Worm (Caenorhabditis elegans) whole organism, L3 larva: ENCODE results near the gene R02F2.5.

Source experiments
- R02D3.7 ChIP-seq: fragments of 150-350 bp; optimal IDR thresholded peaks from 2 replicates; lab custom pipeline; 2014; ENCODE audit warnings: missing biosample characterization, missing genetic modification characterization
- ZK546.5 ChIP-seq: sonication (generic microtip); optimal IDR thresholded peaks from 2 replicates; lab custom pipeline; 2017; ENCODE audit warnings: missing biosample characterization, missing genetic modification characterization
- ama-1 ChIP-seq: fragments of 150-350 bp; optimal IDR thresholded peaks from 2 replicates; lab custom pipeline; 2018
- ceh-16 ChIP-seq: sonication (generic microtip); optimal IDR thresholded peaks from 2 replicates; lab custom pipeline; 2017; ENCODE audit warnings: missing biosample characterization, missing genetic modification characterization
- ceh-28 ChIP-seq: fragments of 150-350 bp; optimal IDR thresholded peaks from 2 replicates; lab custom pipeline; 2014; ENCODE audit warnings: missing biosample characterization, missing genetic modification reagents, missing genetic modification characterization
- ceh-82 ChIP-seq: fragments of 150-350 bp; optimal IDR thresholded peaks from 2 replicates; lab custom pipeline; 2014; ENCODE audit warnings: missing biosample characterization, missing genetic modification characterization
- ceh-9 ChIP-seq: sonication (generic microtip); optimal IDR thresholded peaks from 2 replicates; lab custom pipeline; 2018; ENCODE audit warnings: missing biosample characterization, missing genetic modification characterization
- daf-12 ChIP-seq: fragments of 150-350 bp; optimal IDR thresholded peaks from 2 replicates; lab custom pipeline; 2014; ENCODE audit warnings: missing biosample characterization, missing genetic modification reagents, missing genetic modification characterization
- egl-5 ChIP-seq: fragments of 150-350 bp; optimal IDR thresholded peaks from 2 replicates; lab custom pipeline; 2017; ENCODE audit warnings: missing biosample characterization, missing genetic modification reagents, missing genetic modification characterization, inconsistent platforms
- elt-1 ChIP-seq: fragments of 150-350 bp; optimal IDR thresholded peaks from 2 replicates; lab custom pipeline; 2014; ENCODE audit warnings: missing biosample characterization, missing genetic modification characterization
- elt-2 ChIP-seq: sonication (generic microtip); optimal IDR thresholded peaks from 2 replicates; lab custom pipeline; 2016; ENCODE audit warnings: missing genetic modification reagents, mild to moderate bottlenecking, missing genetic modification characterization, missing compliant biosample characterization
- elt-3 ChIP-seq, 3 experiments: fragments of 150-350 bp in 1 of 3; sonication (generic microtip) in 2 of 3; optimal IDR thresholded peaks; 2 replicates in 2 of 3; 4 replicates in 1 of 3; lab custom pipeline; 2014 to 2017; ENCODE audit warnings: missing biosample characterization in 3 of 3, missing genetic modification characterization in 3 of 3
- eor-1 ChIP-seq, 2 experiments: fragments of 150-350 bp; optimal IDR thresholded peaks; 2 replicates each; lab custom pipeline; 2014 to 2018; ENCODE audit warnings: missing biosample characterization in 2 of 2, missing genetic modification characterization in 2 of 2
- fkh-10 ChIP-seq: sonication (generic microtip); optimal IDR thresholded peaks from 2 replicates; lab custom pipeline; 2017; ENCODE audit warnings: missing biosample characterization, missing genetic modification reagents, missing genetic modification characterization
- fkh-2 ChIP-seq: fragments of 150-350 bp; optimal IDR thresholded peaks from 2 replicates; lab custom pipeline; 2014; ENCODE audit warnings: missing biosample characterization, missing genetic modification reagents, missing genetic modification characterization
- hmg-11 ChIP-seq: sonication (generic microtip); optimal IDR thresholded peaks from 2 replicates; lab custom pipeline; 2016; ENCODE audit warnings: missing genetic modification characterization, missing compliant biosample characterization
- jun-1 ChIP-seq: fragments of 150-350 bp; optimal IDR thresholded peaks from 2 replicates; lab custom pipeline; 2014; ENCODE audit warnings: missing biosample characterization, missing genetic modification reagents, missing genetic modification characterization
- lin-15B ChIP-seq: fragments of 150-350 bp; optimal IDR thresholded peaks from 2 replicates; lab custom pipeline; 2014; ENCODE audit warnings: missing biosample characterization, missing genetic modification characterization
- lin-39 ChIP-seq: fragments of 150-350 bp; optimal IDR thresholded peaks from 2 replicates; lab custom pipeline; 2018; ENCODE audit warnings: missing biosample characterization, missing genetic modification reagents, missing genetic modification characterization
- lsy-12 ChIP-seq: sonication (generic microtip); optimal IDR thresholded peaks from 2 replicates; lab custom pipeline; 2016; ENCODE audit warnings: mild to moderate bottlenecking, missing genetic modification characterization, missing compliant biosample characterization
- mdl-1 ChIP-seq: fragments of 150-350 bp; optimal IDR thresholded peaks from 2 replicates; lab custom pipeline; 2014; ENCODE audit warnings: missing biosample characterization, missing genetic modification characterization
- mml-1 ChIP-seq: fragments of 150-350 bp; sonication (generic microtip); optimal IDR thresholded peaks from 3 replicates; lab custom pipeline; 2014; ENCODE audit warnings: missing biosample characterization, missing genetic modification characterization
- nfya-1 ChIP-seq: sonication (generic microtip); optimal IDR thresholded peaks from 2 replicates; lab custom pipeline; 2017; ENCODE audit warnings: missing genetic modification characterization, mild to moderate bottlenecking, missing compliant biosample characterization, antibody characterized with exemption, moderate library complexity; ENCODE audit not compliant: insufficient read depth
- nhr-11 ChIP-seq: fragments of 150-350 bp; optimal IDR thresholded peaks from 2 replicates; lab custom pipeline; 2014; ENCODE audit warnings: missing biosample characterization, missing genetic modification characterization
- nhr-12 ChIP-seq: fragments of 150-350 bp; optimal IDR thresholded peaks from 2 replicates; lab custom pipeline; 2014; ENCODE audit warnings: missing biosample characterization, missing genetic modification characterization
- nhr-23 ChIP-seq: fragments of 150-350 bp; optimal IDR thresholded peaks from 2 replicates; lab custom pipeline; 2014; ENCODE audit warnings: missing biosample characterization, missing genetic modification reagents, missing genetic modification characterization
- nhr-237 ChIP-seq: fragments of 150-350 bp; optimal IDR thresholded peaks from 2 replicates; lab custom pipeline; 2014; ENCODE audit warnings: missing biosample characterization, missing genetic modification characterization
- nhr-25 ChIP-seq: sonication (generic microtip); optimal IDR thresholded peaks from 2 replicates; lab custom pipeline; 2017; ENCODE audit warnings: missing biosample characterization, missing genetic modification characterization
- nhr-28 ChIP-seq: fragments of 150-350 bp; optimal IDR thresholded peaks from 2 replicates; lab custom pipeline; 2014; ENCODE audit warnings: missing biosample characterization, missing genetic modification characterization
- nhr-43 ChIP-seq: sonication (generic microtip); optimal IDR thresholded peaks from 2 replicates; lab custom pipeline; 2016; ENCODE audit warnings: mild to moderate bottlenecking, missing genetic modification characterization, missing compliant biosample characterization; ENCODE audit not compliant: poor library complexity, severe bottlenecking
- nhr-67 ChIP-seq: fragments of 150-350 bp; optimal IDR thresholded peaks from 2 replicates; lab custom pipeline; 2014; ENCODE audit warnings: missing biosample characterization, missing genetic modification characterization
- nhr-76 ChIP-seq: fragments of 150-350 bp; sonication (generic microtip); optimal IDR thresholded peaks from 5 replicates; lab custom pipeline; 2014; ENCODE audit warnings: missing biosample characterization, missing genetic modification characterization
- nhr-77 ChIP-seq: fragments of 150-350 bp; optimal IDR thresholded peaks from 2 replicates; lab custom pipeline; 2014; ENCODE audit warnings: missing biosample characterization, missing genetic modification characterization
- pha-4 ChIP-seq: fragments of 150-350 bp; optimal IDR thresholded peaks from 2 replicates; lab custom pipeline; 2014; ENCODE audit warnings: missing biosample characterization, missing genetic modification reagents, missing genetic modification characterization
- pqm-1 ChIP-seq: fragments of 150-350 bp; optimal IDR thresholded peaks from 2 replicates; lab custom pipeline; 2017; ENCODE audit warnings: missing biosample characterization, missing genetic modification characterization, inconsistent platforms
- skn-1 ChIP-seq: fragments of 150-350 bp; optimal IDR thresholded peaks from 2 replicates; lab custom pipeline; 2014; ENCODE audit warnings: missing biosample characterization, missing genetic modification characterization
- snpc-4 ChIP-seq: fragments of 150-350 bp; optimal IDR thresholded peaks from 2 replicates; lab custom pipeline; 2014; ENCODE audit warnings: missing biosample characterization, missing genetic modification characterization
- tbx-2 ChIP-seq: sonication (generic microtip); optimal IDR thresholded peaks from 2 replicates; lab custom pipeline; 2016; ENCODE audit warnings: mild to moderate bottlenecking, missing genetic modification characterization, missing compliant biosample characterization
- unc-39 ChIP-seq: sonication (generic microtip); optimal IDR thresholded peaks from 4 replicates; lab custom pipeline; 2017; ENCODE audit warnings: missing biosample characterization, missing genetic modification characterization
- unc-62 ChIP-seq: fragments of 150-350 bp; sonication (generic microtip); optimal IDR thresholded peaks from 4 replicates; lab custom pipeline; 2014; ENCODE audit warnings: missing biosample characterization, missing genetic modification reagents, missing genetic modification characterization
- ztf-11 ChIP-seq: fragments of 150-350 bp; optimal IDR thresholded peaks from 2 replicates; lab custom pipeline; 2014; ENCODE audit warnings: missing biosample characterization, missing genetic modification characterization
- ztf-4 ChIP-seq: fragments of 150-350 bp; optimal IDR thresholded peaks from 2 replicates; lab custom pipeline; 2014; ENCODE audit warnings: missing biosample characterization, missing genetic modification characterization

R02F2.5 gene

ce11 chrIII:5500732-5501131 is 21.6 kb downstream of the R02F2.5 start:
- no peak for TF ChIP-seq ceh-28 (tag; lab: Kevin White, UChicago)
- TF ChIP-seq elt-2 = no peak
- no peak for TF ChIP-seq tbx-2 (tag; lab: Kevin White, UChicago)
- no peak for TF ChIP-seq R02D3.7 (tag; lab: Kevin White, UChicago)
- TF ChIP-seq fkh-2 (tag; lab: Kevin White, UChicago) = no peak
- no peak for TF ChIP-seq nhr-25 (tag; lab: Kevin White, UChicago)

ce11 chrIII:5501358-5502287 is 22.5 kb downstream of the R02F2.5 start, which contains the start of gene R02F2.1:
Gene R02F2.1 (plus strand): TSS chrIII:5501885.
- peak; percentile 40 for TF ChIP-seq ama-1
- TF ChIP-seq ceh-28 (tag; lab: Kevin White, UChicago) = no peak
- peak; percentile 3 for TF ChIP-seq elt-1 (tag; lab: Kevin White, UChicago)
- peak; percentile 18 for TF ChIP-seq hmg-11 (tag; lab: Kevin White, UChicago)
- peak; percentile 70 for TF ChIP-seq pha-4
- no peak for TF ChIP-seq eor-1 (tag; optimal IDR thresholded peaks at IDR 0.05; lab: Kevin White, UChicago)
- TF ChIP-seq R02D3.7 (tag; lab: Kevin White, UChicago) = no peak
- peak; percentile 48 for TF ChIP-seq nhr-25 (tag; lab: Kevin White, UChicago)
- TF ChIP-seq elt-2 = peak; percentile 20

ce11 chrIII:5502915-5503575 is 23.9 kb downstream of the R02F2.5 start:
- peak; percentile 39 for TF ChIP-seq snpc-4 (tag; lab: Kevin White, UChicago)
- peak; percentile 85 for TF ChIP-seq nhr-23 (tag; lab: Kevin White, UChicago)
- peak; percentile 8 for TF ChIP-seq nhr-11 (tag; lab: Kevin White, UChicago)
- TF ChIP-seq daf-12 = no peak
- no peak for TF ChIP-seq ZK546.5 (tag; lab: Kevin White, UChicago)
- TF ChIP-seq skn-1 (tag; lab: Kevin White, UChicago) = peak; percentile 57
- peak; percentile 53 for TF ChIP-seq nfya-1 (tag; lab: Kevin White, UChicago)
- no peak for TF ChIP-seq ceh-9 (tag; lab: Kevin White, UChicago)
- TF ChIP-seq jun-1 (tag; lab: Kevin White, UChicago) = peak; percentile 28
- peak; percentile 19 for TF ChIP-seq lin-15B
- no peak for TF ChIP-seq fkh-2 (tag; lab: Kevin White, UChicago)
- peak; percentile 3 for TF ChIP-seq unc-62 (GFP tag; lab: Kevin White, UChicago)
- peak; percentile 64 for TF ChIP-seq pha-4
- TF ChIP-seq nhr-25 (tag; lab: Kevin White, UChicago) = peak; percentile 63
- no peak for TF ChIP-seq R02D3.7 (tag; lab: Kevin White, UChicago)
- peak; percentile 29 for TF ChIP-seq lin-39 (tag; lab: Kevin White, UChicago)
- TF ChIP-seq unc-39 (tag; lab: Kevin White, UChicago) = no peak
- TF ChIP-seq ama-1 = peak; percentile 44
- no peak for TF ChIP-seq tbx-2 (tag; lab: Kevin White, UChicago)
- peak; percentile 51 for TF ChIP-seq hmg-11 (tag; lab: Kevin White, UChicago)
- TF ChIP-seq elt-2 = peak; percentile 93
- TF ChIP-seq ztf-11 (tag; lab: Kevin White, UChicago) = no peak
- no peak for TF ChIP-seq nhr-76 (tag; lab: Kevin White, UChicago)
- TF ChIP-seq lsy-12 (tag; lab: Kevin White, UChicago) = peak; percentile 39
- TF ChIP-seq mdl-1 = peak; percentile 41
- TF ChIP-seq nhr-28 (tag; lab: Kevin White, UChicago) = no peak
- no peak for TF ChIP-seq egl-5 (tag; lab: Kevin White, UChicago)
- no peak for TF ChIP-seq nhr-77 (tag; lab: Kevin White, UChicago)
- no peak for TF ChIP-seq ztf-4 (tag; lab: Kevin White, UChicago)
- TF ChIP-seq elt-3 (tag; optimal IDR thresholded peaks at IDR 0.05; lab: Kevin White, UChicago) = no peak
- no peak for TF ChIP-seq ceh-16 (tag; lab: Kevin White, UChicago)
- TF ChIP-seq eor-1 (tag; optimal IDR thresholded peaks at IDR 0.05; lab: Kevin White, UChicago) = no peak
- TF ChIP-seq elt-1 (tag; lab: Kevin White, UChicago) = peak; percentile 92
- no peak for TF ChIP-seq ceh-82 (tag; lab: Kevin White, UChicago)
- no peak for TF ChIP-seq nhr-67 (tag; lab: Kevin White, UChicago)
- TF ChIP-seq fkh-10 (GFP tag; lab: Kevin White, UChicago) = peak; percentile 53
- peak; percentile 72 for TF ChIP-seq nhr-43 (tag; lab: Kevin White, UChicago)
- TF ChIP-seq pqm-1 (tag; lab: Kevin White, UChicago) = peak; percentile 82
- no peak for TF ChIP-seq nhr-237 (tag; lab: Kevin White, UChicago)
- TF ChIP-seq mml-1 (tag; lab: Kevin White, UChicago) = no peak
- TF ChIP-seq nhr-12 (tag; lab: Kevin White, UChicago) = no peak
